Fruit fly (Drosophila melanogaster) whole organism, embryonic: ENCODE measurements around the gene Grip91.

Source experiments
- C15 ChIP-seq: fragments of 200-800 bp; sonication (Bioruptor generic); IDR thresholded peaks from 3 replicates; pipeline ENCODE4 v1.3.6; 2022; ENCODE audit warnings: missing biosample characterization, missing genetic modification characterization
- CG10147 ChIP-seq: fragments of 200-800 bp; sonication (Bioruptor generic); optimal IDR thresholded peaks from 2 replicates; lab custom pipeline; 2019; ENCODE audit warnings: missing biosample characterization, mild to moderate bottlenecking, missing genetic modification characterization, moderate library complexity
- CG10321 ChIP-seq: fragments of 200-800 bp; sonication (Bioruptor generic); IDR thresholded peaks from 2 replicates; pipeline ENCODE4 v1.3.6; 2022; ENCODE audit warnings: missing biosample characterization, missing genetic modification characterization
- CG10979 ChIP-seq: fragments of 200-800 bp; sonication (Bioruptor generic); optimal IDR thresholded peaks from 2 replicates; lab custom pipeline; 2018; ENCODE audit warnings: missing biosample characterization, mild to moderate bottlenecking, missing genetic modification characterization, moderate library complexity
- CG11247 ChIP-seq: fragments of 200-800 bp; sonication (Bioruptor generic); IDR thresholded peaks from 2 replicates; pipeline ENCODE4 v1.3.6; 2022; ENCODE audit warnings: missing biosample characterization, missing genetic modification characterization
- CG11456 ChIP-seq: fragments of 200-800 bp; sonication (Bioruptor generic); IDR thresholded peaks from 3 replicates; pipeline ENCODE4 v1.3.6; 2022; ENCODE audit warnings: missing biosample characterization, missing genetic modification characterization
- CG11504 ChIP-seq: fragments of 200-800 bp; sonication (Bioruptor generic); optimal IDR thresholded peaks from 3 replicates; lab custom pipeline; 2019; ENCODE audit warnings: missing biosample characterization, mild to moderate bottlenecking, missing genetic modification characterization, moderate library complexity
- CG11695 ChIP-seq: fragments of 200-800 bp; sonication (Bioruptor generic); IDR thresholded peaks from 3 replicates; pipeline ENCODE4 v1.3.6; 2022; ENCODE audit warnings: missing biosample characterization, missing genetic modification characterization
- CG12071 ChIP-seq: fragments of 200-800 bp; sonication (Bioruptor generic); optimal IDR thresholded peaks from 3 replicates; lab custom pipeline; 2018; ENCODE audit warnings: missing biosample characterization, mild to moderate bottlenecking, missing genetic modification characterization
- CG14050 ChIP-seq: fragments of 200-800 bp; sonication (Bioruptor generic); IDR thresholded peaks from 3 replicates; pipeline ENCODE4 v1.3.6; 2022; ENCODE audit warnings: missing biosample characterization, missing genetic modification characterization
- CG1792 ChIP-seq: fragments of 200-800 bp; sonication (Bioruptor generic); optimal IDR thresholded peaks from 2 replicates; lab custom pipeline; 2016; ENCODE audit warnings: missing biosample characterization, missing genetic modification characterization
- CG3847 ChIP-seq: fragments of 200-800 bp; sonication (Bioruptor generic); IDR thresholded peaks from 2 replicates; pipeline ENCODE4 v1.3.6; 2022; ENCODE audit warnings: missing biosample characterization, missing genetic modification characterization
- CG4282 ChIP-seq: fragments of 200-800 bp; sonication (Bioruptor generic); optimal IDR thresholded peaks from 2 replicates; lab custom pipeline; 2016; ENCODE audit warnings: missing biosample characterization, missing genetic modification characterization
- CG6689 ChIP-seq: fragments of 200-800 bp; sonication (Bioruptor generic); IDR thresholded peaks from 2 replicates; pipeline ENCODE4 v1.3.6; 2022; ENCODE audit warnings: missing biosample characterization, missing genetic modification characterization
- CG9609 ChIP-seq: fragments of 200-800 bp; sonication (Bioruptor generic); optimal IDR thresholded peaks from 3 replicates; lab custom pipeline; 2016; ENCODE audit warnings: missing biosample characterization, missing genetic modification characterization
- Dek ChIP-seq: fragments of 200-800 bp; sonication (Bioruptor generic); optimal IDR thresholded peaks from 3 replicates; lab custom pipeline; 2019; ENCODE audit warnings: missing biosample characterization, mild to moderate bottlenecking, missing genetic modification characterization, moderate library complexity
- Eip74EF ChIP-seq, 2 experiments: fragments of 200-800 bp in 1 of 2; fragments of >200 bp in 1 of 2; sonication (Bioruptor generic) in 1 of 2; optimal IDR thresholded peaks; 2 replicates each; lab custom pipeline; 2017 to 2019; ENCODE audit warnings: missing biosample characterization in 2 of 2, missing genetic modification characterization in 2 of 2, mild to moderate bottlenecking in 1 of 2, moderate library complexity in 1 of 2
- Elba2 ChIP-seq: fragments of 200-800 bp; sonication (Bioruptor generic); optimal IDR thresholded peaks from 3 replicates; lab custom pipeline; 2016; ENCODE audit warnings: missing biosample characterization, missing genetic modification characterization
- Ets65A ChIP-seq: fragments of 200-800 bp; sonication (Bioruptor generic); peaks from one replicate; lab custom pipeline; 2016; ENCODE audit warnings: missing biosample characterization, missing genetic modification characterization
- HLH54F ChIP-seq: fragments of 200-800 bp; sonication (Bioruptor generic); optimal IDR thresholded peaks from 3 replicates; lab custom pipeline; 2016; ENCODE audit warnings: missing biosample characterization, missing genetic modification characterization
- Hr78 ChIP-seq, 2 experiments: fragments of 200-800 bp in 1 of 2; fragments of >200 bp in 1 of 2; sonication (Bioruptor generic) in 1 of 2; optimal IDR thresholded peaks; 2 replicates each; lab custom pipeline; 2017 to 2019; ENCODE audit warnings: missing biosample characterization in 2 of 2, missing genetic modification characterization in 2 of 2, mild to moderate bottlenecking in 1 of 2, moderate library complexity in 1 of 2
- MTF-1 ChIP-seq: fragments of 200-800 bp; sonication (Bioruptor generic); optimal IDR thresholded peaks from 2 replicates; lab custom pipeline; 2018; ENCODE audit warnings: missing biosample characterization, mild to moderate bottlenecking, missing genetic modification characterization, borderline replicate concordance
- Scr ChIP-seq: fragments of 200-800 bp; sonication (Bioruptor generic); IDR thresholded peaks from 2 replicates; pipeline ENCODE4 v1.3.6; 2022; ENCODE audit warnings: missing biosample characterization, missing genetic modification characterization; ENCODE audit not compliant: partially characterized antibody
- Tbp ChIP-seq: fragments of >200 bp; optimal IDR thresholded peaks from 2 replicates; lab custom pipeline; 2018; ENCODE audit warnings: missing biosample characterization, missing genetic modification characterization
- ash1 ChIP-seq: fragments of 200-800 bp; sonication (Bioruptor generic); optimal IDR thresholded peaks from 2 replicates; lab custom pipeline; 2018; ENCODE audit warnings: missing biosample characterization, mild to moderate bottlenecking, missing genetic modification characterization
- bbx ChIP-seq: fragments of 200-800 bp; sonication (Bioruptor generic); IDR thresholded peaks from 2 replicates; pipeline ENCODE4 v1.3.6; 2022; ENCODE audit warnings: missing biosample characterization, missing genetic modification characterization; ENCODE audit not compliant: partially characterized antibody
- chif ChIP-seq, 2 experiments: fragments of 200-800 bp; sonication (Bioruptor generic); optimal IDR thresholded peaks; 3 replicates each; lab custom pipeline; 2016; ENCODE audit warnings: missing biosample characterization in 2 of 2, missing genetic modification characterization in 2 of 2
- chn ChIP-seq: fragments of 200-800 bp; sonication (Bioruptor generic); optimal IDR thresholded peaks from 2 replicates; lab custom pipeline; 2016; ENCODE audit warnings: missing biosample characterization, missing genetic modification characterization
- corto ChIP-seq: fragments of 200-800 bp; sonication (Bioruptor generic); optimal IDR thresholded peaks from 2 replicates; lab custom pipeline; 2016; ENCODE audit warnings: missing biosample characterization, mild to moderate bottlenecking, missing genetic modification characterization, moderate library complexity
- danr ChIP-seq: fragments of 200-800 bp; sonication (Bioruptor generic); IDR thresholded peaks from 2 replicates; pipeline ENCODE4 v1.3.6; 2022; ENCODE audit warnings: missing biosample characterization, missing genetic modification characterization
- eve ChIP-seq, 2 experiments: fragments of >200 bp; optimal IDR thresholded peaks; 2 replicates each; lab custom pipeline; 2017; ENCODE audit warnings: missing biosample characterization in 2 of 2, missing genetic modification characterization in 2 of 2
- exex ChIP-seq: fragments of 200-800 bp; sonication (Bioruptor generic); optimal IDR thresholded peaks from 4 replicates; lab custom pipeline; 2018; ENCODE audit warnings: missing biosample characterization, mild to moderate bottlenecking, missing genetic modification characterization, moderate library complexity
- gem ChIP-seq: fragments of 200-800 bp; sonication (Bioruptor generic); optimal IDR thresholded peaks from 2 replicates; lab custom pipeline; 2019; ENCODE audit warnings: missing biosample characterization, mild to moderate bottlenecking, missing genetic modification characterization, moderate library complexity
- insv ChIP-seq, 2 experiments: fragments of 200-800 bp; sonication (Bioruptor generic); optimal IDR thresholded peaks; 3 replicates each; lab custom pipeline; 2016 to 2018; ENCODE audit warnings: missing biosample characterization in 2 of 2, missing genetic modification characterization in 2 of 2
- jing ChIP-seq: fragments of 200-800 bp; sonication (Bioruptor generic); optimal IDR thresholded peaks from 2 replicates; lab custom pipeline; 2018; ENCODE audit warnings: missing biosample characterization, mild to moderate bottlenecking, missing genetic modification characterization
- lilli ChIP-seq: fragments of 200-800 bp; sonication (Bioruptor generic); optimal IDR thresholded peaks from 3 replicates; lab custom pipeline; 2016; ENCODE audit warnings: missing biosample characterization, missing genetic modification characterization
- lola ChIP-seq, 3 experiments: fragments of >200 bp in 2 of 3; fragments of 200-800 bp in 1 of 3; sonication (Bioruptor generic) in 1 of 3; optimal IDR thresholded peaks; 2 replicates each; lab custom pipeline; 2017 to 2019; ENCODE audit warnings: missing biosample characterization in 3 of 3, missing genetic modification characterization in 3 of 3, mild to moderate bottlenecking in 1 of 3, moderate library complexity in 1 of 3
- maf-S ChIP-seq: fragments of 200-800 bp; sonication (Bioruptor generic); optimal IDR thresholded peaks from 2 replicates; lab custom pipeline; 2016; ENCODE audit warnings: missing biosample characterization, missing genetic modification characterization
- onecut ChIP-seq: fragments of 200-800 bp; sonication (Bioruptor generic); IDR thresholded peaks from 2 replicates; pipeline ENCODE4 v1.3.6; 2022; ENCODE audit warnings: missing biosample characterization, missing genetic modification characterization
- otp ChIP-seq: fragments of 200-800 bp; sonication (Bioruptor generic); IDR thresholded peaks from 3 replicates; pipeline ENCODE4, ENCODE4 v1.3.6; 2022; ENCODE audit warnings: missing biosample characterization, missing genetic modification characterization
- p53 ChIP-seq: fragments of 200-800 bp; sonication (Bioruptor generic); optimal IDR thresholded peaks from 2 replicates; lab custom pipeline; 2016; ENCODE audit warnings: missing biosample characterization, missing genetic modification characterization
- pros ChIP-seq: fragments of 200-800 bp; sonication (Bioruptor generic); optimal IDR thresholded peaks from 3 replicates; lab custom pipeline; 2019; ENCODE audit warnings: missing biosample characterization, mild to moderate bottlenecking, missing genetic modification characterization, moderate library complexity
- ranshi ChIP-seq: fragments of 200-800 bp; sonication (Bioruptor generic); IDR thresholded peaks from 2 replicates; pipeline ENCODE4 v1.3.6; 2022; ENCODE audit warnings: missing biosample characterization, missing genetic modification characterization
- ro ChIP-seq: fragments of 200-800 bp; sonication (Bioruptor generic); IDR thresholded peaks from 2 replicates; pipeline ENCODE4 v1.3.6; 2022; ENCODE audit warnings: missing biosample characterization, missing genetic modification characterization
- shn ChIP-seq: fragments of 200-800 bp; sonication (Bioruptor generic); optimal IDR thresholded peaks from 3 replicates; lab custom pipeline; 2016; ENCODE audit warnings: missing biosample characterization, missing genetic modification characterization
- so ChIP-seq: fragments of 200-800 bp; sonication (Bioruptor generic); IDR thresholded peaks from 3 replicates; pipeline ENCODE4 v1.3.6; 2022; ENCODE audit warnings: missing biosample characterization, missing genetic modification characterization
- sqz ChIP-seq: fragments of 200-800 bp; sonication (Bioruptor generic); optimal IDR thresholded peaks from 3 replicates; lab custom pipeline; 2018; ENCODE audit warnings: missing biosample characterization, mild to moderate bottlenecking, missing genetic modification characterization
- tin ChIP-seq: fragments of 200-800 bp; sonication (Bioruptor generic); optimal IDR thresholded peaks from 3 replicates; lab custom pipeline; 2016; ENCODE audit warnings: missing biosample characterization, missing genetic modification characterization
- tna ChIP-seq: fragments of 200-800 bp; sonication (Bioruptor generic); IDR thresholded peaks from 2 replicates; pipeline ENCODE4 v1.3.6; 2022; ENCODE audit warnings: missing biosample characterization, missing genetic modification characterization; ENCODE audit not compliant: partially characterized antibody
- unpg ChIP-seq: fragments of 200-800 bp; sonication (Bioruptor generic); optimal IDR thresholded peaks from 3 replicates; lab custom pipeline; 2018; ENCODE audit warnings: missing biosample characterization, mild to moderate bottlenecking, missing genetic modification characterization, moderate library complexity

The Grip91 gene

dm6 chrX:13735322-13736173, 8.9 kb downstream of the Grip91 start (continued):
- no peak for TF ChIP-seq maf-S
- TF ChIP-seq chif (GFP tag; optimal IDR thresholded peaks at IDR 0.05; lab: Kevin White, UChicago), result no peak
- TF ChIP-seq CG1792 (GFP tag; lab: Kevin White, UChicago), result no peak
- TF ChIP-seq CG11504 (tag; lab: Kevin White, UChicago), result no peak
- TF ChIP-seq corto, result no peak
- no peak for TF ChIP-seq lola (GFP tag; optimal IDR thresholded peaks at IDR 0.05; lab: Kevin White, UChicago)
- TF ChIP-seq Elba2 (GFP tag; lab: Kevin White, UChicago), result peak; percentile 88
- no peak for TF ChIP-seq eve (GFP tag; optimal IDR thresholded peaks at IDR 0.05; lab: Kevin White, UChicago)
- no peak for TF ChIP-seq ro (GFP tag; lab: Robert Waterston, UW)
- no peak for TF ChIP-seq pros (GFP tag; lab: Kevin White, UChicago)
- TF ChIP-seq exex, result no peak
- no peak for TF ChIP-seq otp
- TF ChIP-seq MTF-1 (GFP tag; lab: Kevin White, UChicago), result no peak
- TF ChIP-seq Hr78 (GFP tag; optimal IDR thresholded peaks at IDR 0.05; lab: Kevin White, UChicago), result no peak
- TF ChIP-seq HLH54F (GFP tag; lab: Kevin White, UChicago), result no peak
- TF ChIP-seq danr (GFP tag; lab: Robert Waterston, UW), result no peak
- TF ChIP-seq CG11456, result no peak
- no peak for TF ChIP-seq CG11695 (GFP tag; lab: Robert Waterston, UW)
- no peak for TF ChIP-seq Tbp (GFP tag; lab: Kevin White, UChicago)
- TF ChIP-seq CG4282, result no peak
- no peak for TF ChIP-seq CG14050 (GFP tag; lab: Robert Waterston, UW)
- TF ChIP-seq tna (GFP tag; lab: Robert Waterston, UW), result no peak
- TF ChIP-seq jing (GFP tag; lab: Kevin White, UChicago), result no peak
- no peak for TF ChIP-seq unpg (GFP tag; lab: Kevin White, UChicago)
- peak; percentile 91 to 98 for TF ChIP-seq insv (GFP tag; optimal IDR thresholded peaks at IDR 0.05; lab: Kevin White, UChicago)
- no peak for TF ChIP-seq shn (GFP tag; lab: Kevin White, UChicago)
- TF ChIP-seq lilli (GFP tag; lab: Kevin White, UChicago), result no peak
- no peak for TF ChIP-seq CG3847
- no peak for TF ChIP-seq Scr
- no peak for TF ChIP-seq ranshi (GFP tag; lab: Robert Waterston, UW)
- no peak for TF ChIP-seq chn (GFP tag; lab: Kevin White, UChicago)
- TF ChIP-seq CG10147 (GFP tag; lab: Kevin White, UChicago), result no peak
- no peak for TF ChIP-seq ash1 (GFP tag; lab: Kevin White, UChicago)
- TF ChIP-seq bbx (GFP tag; lab: Robert Waterston, UW), result no peak
- TF ChIP-seq Dek (tag; lab: Kevin White, UChicago), result no peak
- TF ChIP-seq CG9609 (GFP tag; lab: Kevin White, UChicago), result no peak
- TF ChIP-seq sqz, result no peak
- TF ChIP-seq onecut, result no peak
- TF ChIP-seq Eip74EF (GFP tag; optimal IDR thresholded peaks at IDR 0.05; lab: Kevin White, UChicago), result peak in 1 of 2 experiments; percentile 29
- no peak for TF ChIP-seq CG12071 (GFP tag; lab: Kevin White, UChicago)
- TF ChIP-seq CG10979 (tag; lab: Kevin White, UChicago), result no peak
- TF ChIP-seq gem (tag; lab: Kevin White, UChicago), result no peak
- TF ChIP-seq CG11247, result no peak
- no peak for TF ChIP-seq C15 (GFP tag; lab: Robert Waterston, UW)
- TF ChIP-seq CG10321 (GFP tag; lab: Robert Waterston, UW), result no peak
- TF ChIP-seq tin (GFP tag; lab: Kevin White, UChicago), result no peak
- TF ChIP-seq p53, result no peak
- TF ChIP-seq Ets65A (GFP tag; lab: Kevin White, UChicago), result no peak
- TF ChIP-seq CG6689 (GFP tag; lab: Robert Waterston, UW), result no peak
- no peak for TF ChIP-seq so (GFP tag; lab: Robert Waterston, UW)
